Fruit fly (Drosophila melanogaster) whole organism, prepupa: ENCODE measurements around the gene CG14421.

Experiments
- Blimp-1 ChIP-seq: fragments of 200-800 bp; sonication (Bioruptor generic); optimal IDR thresholded peaks from 3 replicates; lab custom pipeline; 2017; ENCODE audit warnings: missing biosample characterization, missing genetic modification characterization, mild to moderate bottlenecking, moderate library complexity, missing genetic modification reagents
- CG10631 ChIP-seq: fragments of 200-800 bp; sonication (Bioruptor generic); optimal IDR thresholded peaks from 2 replicates; lab custom pipeline; 2016; ENCODE audit warnings: missing biosample characterization, missing genetic modification characterization
- CG1621 ChIP-seq: fragments of 200-800 bp; sonication (Bioruptor generic); optimal IDR thresholded peaks from 3 replicates; lab custom pipeline; 2018; ENCODE audit warnings: missing biosample characterization, mild to moderate bottlenecking, missing genetic modification characterization
- CG16779 ChIP-seq: fragments of 200-800 bp; sonication (Bioruptor generic); optimal IDR thresholded peaks from 3 replicates; lab custom pipeline; 2017; ENCODE audit warnings: missing biosample characterization, mild to moderate bottlenecking, missing genetic modification characterization
- CG3032 ChIP-seq: fragments of 200-800 bp; optimal IDR thresholded peaks from 2 replicates; lab custom pipeline; 2019; ENCODE audit warnings: missing biosample characterization, mild to moderate bottlenecking, missing genetic modification characterization, moderate library complexity
- CG31627 ChIP-seq: fragments of 200-800 bp; sonication (Bioruptor generic); optimal IDR thresholded peaks from 3 replicates; lab custom pipeline; 2016; ENCODE audit warnings: missing biosample characterization, missing genetic modification characterization
- CG32006 ChIP-seq: fragments of 200-800 bp; sonication (Bioruptor generic); optimal IDR thresholded peaks from 3 replicates; lab custom pipeline; 2017; ENCODE audit warnings: missing biosample characterization, mild to moderate bottlenecking, missing genetic modification characterization
- CG34406 ChIP-seq: fragments of 200-800 bp; sonication (Bioruptor generic); optimal IDR thresholded peaks from 3 replicates; lab custom pipeline; 2016; ENCODE audit warnings: missing biosample characterization, missing genetic modification characterization
- CG3919 ChIP-seq: fragments of 200-800 bp; sonication (Bioruptor generic); optimal IDR thresholded peaks from 3 replicates; lab custom pipeline; 2016; ENCODE audit warnings: missing biosample characterization, missing genetic modification characterization
- CG4318 ChIP-seq: fragments of 200-800 bp; sonication (Bioruptor generic); optimal IDR thresholded peaks from 3 replicates; lab custom pipeline; 2017; ENCODE audit warnings: missing biosample characterization, mild to moderate bottlenecking, missing genetic modification characterization
- CG6163 ChIP-seq: fragments of 200-800 bp; sonication (Bioruptor generic); IDR thresholded peaks from 3 replicates; pipeline ENCODE4 v1.3.6; 2022; ENCODE audit warnings: missing biosample characterization, missing genetic modification characterization
- CG6276 ChIP-seq: fragments of 200-800 bp; sonication (Bioruptor generic); optimal IDR thresholded peaks from 2 replicates; lab custom pipeline; 2017; ENCODE audit warnings: missing biosample characterization, mild to moderate bottlenecking, missing genetic modification characterization
- CG6792 ChIP-seq: fragments of 200-800 bp; sonication (Bioruptor generic); optimal IDR thresholded peaks from 3 replicates; lab custom pipeline; 2016; ENCODE audit warnings: missing biosample characterization, missing genetic modification characterization
- CG6808 ChIP-seq: fragments of 200-800 bp; sonication (Bioruptor generic); optimal IDR thresholded peaks from 3 replicates; lab custom pipeline; 2017; ENCODE audit warnings: missing biosample characterization, missing genetic modification characterization, mild to moderate bottlenecking, moderate library complexity, missing genetic modification reagents
- CG6854 ChIP-seq: fragments of 200-800 bp; sonication (Bioruptor generic); optimal IDR thresholded peaks from 2 replicates; lab custom pipeline; 2017; ENCODE audit warnings: missing biosample characterization, mild to moderate bottlenecking, missing genetic modification characterization
- CG7368 ChIP-seq: fragments of 200-800 bp; sonication (Bioruptor generic); optimal IDR thresholded peaks from 3 replicates; lab custom pipeline; 2016; ENCODE audit warnings: missing biosample characterization, missing genetic modification characterization
- CG8119 ChIP-seq: fragments of 200-800 bp; sonication (Bioruptor generic); IDR thresholded peaks from 3 replicates; pipeline ENCODE4 v1.3.6; 2022; ENCODE audit warnings: missing biosample characterization, missing genetic modification characterization
- CG8319 ChIP-seq: fragments of 200-800 bp; sonication (Bioruptor generic); optimal IDR thresholded peaks from 3 replicates; lab custom pipeline; 2016; ENCODE audit warnings: missing biosample characterization, missing genetic modification characterization
- CG8632 ChIP-seq: fragments of 200-800 bp; sonication (Bioruptor generic); optimal IDR thresholded peaks from 3 replicates; lab custom pipeline; 2016; ENCODE audit warnings: missing biosample characterization, missing genetic modification characterization
- Eip75B ChIP-seq: fragments of 200-800 bp; sonication (Bioruptor generic); optimal IDR thresholded peaks from 3 replicates; lab custom pipeline; 2016; ENCODE audit warnings: missing biosample characterization, missing genetic modification characterization
- Eip78C ChIP-seq: fragments of 200-800 bp; sonication (Bioruptor generic); peaks from one replicate; lab custom pipeline; 2016; ENCODE audit warnings: missing biosample characterization, missing genetic modification characterization
- Ets21C ChIP-seq: fragments of 200-800 bp; sonication (Bioruptor generic); optimal IDR thresholded peaks from 3 replicates; lab custom pipeline; 2016; ENCODE audit warnings: missing biosample characterization, missing genetic modification characterization
- Ets96B ChIP-seq: fragments of 200-800 bp; optimal IDR thresholded peaks from 2 replicates; lab custom pipeline; 2019; ENCODE audit warnings: missing biosample characterization, mild to moderate bottlenecking, missing genetic modification characterization, moderate library complexity
- Gug ChIP-seq: fragments of 200-800 bp; sonication (Bioruptor generic); IDR thresholded peaks from 2 replicates; pipeline ENCODE4 v1.3.6; 2022; ENCODE audit warnings: missing biosample characterization, missing genetic modification characterization
- Hr38 ChIP-seq: sonication (Bioruptor generic); optimal IDR thresholded peaks from 2 replicates; lab custom pipeline; 2016; ENCODE audit warnings: missing biosample characterization, missing genetic modification characterization
- Lpt ChIP-seq: fragments of 200-800 bp; sonication (Bioruptor generic); optimal IDR thresholded peaks from 3 replicates; lab custom pipeline; 2016; ENCODE audit warnings: missing biosample characterization, missing genetic modification characterization
- Met ChIP-seq: fragments of 200-800 bp; sonication (Bioruptor generic); optimal IDR thresholded peaks from 3 replicates; lab custom pipeline; 2016; ENCODE audit warnings: missing biosample characterization, missing genetic modification characterization
- Sox102F ChIP-seq: fragments of 200-800 bp; sonication (Bioruptor generic); optimal IDR thresholded peaks from 2 replicates; lab custom pipeline; 2016; ENCODE audit warnings: missing biosample characterization, mild to moderate bottlenecking, missing genetic modification characterization
- achi ChIP-seq: fragments of 200-800 bp; sonication (Bioruptor generic); optimal IDR thresholded peaks from 3 replicates; lab custom pipeline; 2016; ENCODE audit warnings: missing biosample characterization, missing genetic modification characterization
- acj6 ChIP-seq: fragments of 200-800 bp; sonication (Bioruptor generic); optimal IDR thresholded peaks from 3 replicates; lab custom pipeline; 2016; ENCODE audit warnings: missing biosample characterization, missing genetic modification characterization
- cyc ChIP-seq: fragments of 200-800 bp; sonication (Bioruptor generic); optimal IDR thresholded peaks from 3 replicates; lab custom pipeline; 2016; ENCODE audit warnings: missing biosample characterization, missing genetic modification characterization
- dac ChIP-seq: fragments of 200-800 bp; sonication (Bioruptor generic); optimal IDR thresholded peaks from 2 replicates; lab custom pipeline; 2017; ENCODE audit warnings: missing biosample characterization, mild to moderate bottlenecking, missing genetic modification characterization
- dsx ChIP-seq: fragments of 200-800 bp; optimal IDR thresholded peaks from 3 replicates; lab custom pipeline; 2019; ENCODE audit warnings: missing biosample characterization, mild to moderate bottlenecking, missing genetic modification characterization, moderate library complexity; ENCODE audit not compliant: poor library complexity, severe bottlenecking
- esn ChIP-seq: fragments of 200-800 bp; sonication (Bioruptor generic); optimal IDR thresholded peaks from 2 replicates; lab custom pipeline; 2016; ENCODE audit warnings: missing biosample characterization, mild to moderate bottlenecking, missing genetic modification characterization, moderate library complexity
- fd85E ChIP-seq: fragments of 200-800 bp; sonication (Bioruptor generic); optimal IDR thresholded peaks from 3 replicates; lab custom pipeline; 2016; ENCODE audit warnings: missing biosample characterization, missing genetic modification characterization
- fkh ChIP-seq: fragments of 200-800 bp; sonication (Bioruptor generic); optimal IDR thresholded peaks from 3 replicates; lab custom pipeline; 2017; ENCODE audit warnings: missing biosample characterization, mild to moderate bottlenecking, missing genetic modification characterization, moderate library complexity
- lz ChIP-seq: fragments of 200-800 bp; sonication (Bioruptor generic); optimal IDR thresholded peaks from 3 replicates; lab custom pipeline; 2016; ENCODE audit warnings: missing biosample characterization, missing genetic modification characterization
- net ChIP-seq: fragments of 200-800 bp; sonication (Bioruptor generic); optimal IDR thresholded peaks from 3 replicates; lab custom pipeline; 2016; ENCODE audit warnings: missing biosample characterization, missing genetic modification characterization
- pdm3 ChIP-seq: fragments of 200-800 bp; sonication (Bioruptor generic); optimal IDR thresholded peaks from 3 replicates; lab custom pipeline; 2016; ENCODE audit warnings: missing biosample characterization, missing genetic modification characterization
- spab ChIP-seq: fragments of 200-800 bp; sonication (Bioruptor generic); optimal IDR thresholded peaks from 2 replicates; lab custom pipeline; 2017; ENCODE audit warnings: missing biosample characterization, mild to moderate bottlenecking, missing genetic modification characterization, missing genetic modification reagents
- ss ChIP-seq, 2 experiments: fragments of 200-800 bp; sonication (Bioruptor generic); optimal IDR thresholded peaks; 2 replicates in 1 of 2; 3 replicates in 1 of 2; lab custom pipeline; 2017 to 2018; ENCODE audit warnings: mild to moderate bottlenecking in 2 of 2, missing biosample characterization in 2 of 2, missing genetic modification characterization in 2 of 2, moderate library complexity in 1 of 2
- svp ChIP-seq: fragments of 200-800 bp; sonication (Bioruptor generic); peaks from one replicate; lab custom pipeline; 2016; ENCODE audit warnings: missing biosample characterization, missing genetic modification characterization
- vri ChIP-seq: fragments of 200-800 bp; sonication (Bioruptor generic); optimal IDR thresholded peaks from 3 replicates; lab custom pipeline; 2016; ENCODE audit warnings: missing biosample characterization, mild to moderate bottlenecking, missing genetic modification characterization

The CG14421 gene

DNA sequence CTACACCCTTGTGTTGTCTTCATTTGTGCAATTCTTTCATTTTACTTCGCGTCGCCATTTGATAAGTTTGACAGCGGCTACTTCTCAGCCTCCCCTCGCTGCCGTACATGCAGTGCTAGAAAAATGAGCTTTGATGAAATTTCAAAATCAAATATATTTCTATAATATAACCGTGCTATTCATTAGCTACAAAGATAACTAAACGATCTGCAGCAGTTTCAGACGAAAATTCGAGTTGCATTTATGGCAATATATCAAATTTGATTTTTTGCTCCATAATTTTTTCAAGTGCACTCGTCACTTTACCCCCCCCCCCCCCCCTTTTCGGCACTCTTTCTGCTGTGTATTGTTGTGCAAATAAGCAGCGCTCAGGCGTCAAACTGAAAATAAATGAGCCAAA, 28.6 kb upstream of the CG14421 start:
- TF ChIP-seq lz (GFP tag; lab: Kevin White, UChicago) (no peak), Eip78C (GFP tag; lab: Kevin White, UChicago) (peak; percentile 36), CG6163 (GFP tag; lab: Robert Waterston, UW) (no peak), svp (GFP tag; lab: Kevin White, UChicago) (peak; percentile 42)

DNA sequence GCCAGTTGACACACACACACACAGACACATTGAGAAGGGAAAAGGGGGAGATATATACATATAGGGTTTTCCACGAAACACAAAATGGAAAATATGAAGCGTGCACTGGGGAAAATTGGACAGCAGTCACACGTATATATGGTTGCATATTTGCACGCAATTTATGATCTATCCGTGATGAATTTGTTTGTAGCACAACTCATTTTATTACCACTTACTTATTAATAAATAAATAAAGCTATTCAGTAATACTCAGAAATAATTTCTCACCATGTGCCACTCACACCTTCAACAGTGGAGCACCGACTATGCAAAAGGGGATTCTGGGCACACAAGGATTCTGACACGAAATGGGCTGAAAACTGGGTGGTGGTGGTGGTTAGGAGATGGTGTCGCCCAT, 27.1 kb upstream of the CG14421 start:
- TF ChIP-seq Eip78C (GFP tag; lab: Kevin White, UChicago) = peak; percentile 19
- peak; percentile 17 for TF ChIP-seq Ets96B (tag; lab: Kevin White, UChicago)
- no peak for TF ChIP-seq CG1621 (tag; lab: Kevin White, UChicago)
- no peak for TF ChIP-seq CG6792 (GFP tag; lab: Kevin White, UChicago)
- peak; percentile 1 for TF ChIP-seq CG3032 (tag; lab: Kevin White, UChicago)

DNA sequence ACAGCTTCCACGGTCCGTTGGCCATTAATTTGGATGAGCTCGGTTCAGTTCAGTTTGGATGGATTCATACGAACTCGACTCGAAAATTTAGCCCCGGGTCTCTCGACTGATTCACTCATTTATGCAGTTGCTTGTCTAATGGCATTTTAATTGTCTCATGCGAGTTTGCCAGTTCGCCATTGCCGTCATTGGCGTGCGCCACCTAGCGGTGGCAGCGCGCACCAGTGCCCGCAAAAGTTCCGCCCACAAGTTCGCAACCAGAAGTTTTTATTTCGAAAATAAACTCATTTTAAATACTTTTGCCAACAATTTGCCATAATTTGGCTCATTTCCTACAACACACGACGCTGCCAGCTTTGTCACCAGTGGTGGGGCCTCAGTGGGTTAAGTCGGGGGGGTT, 26.1 kb upstream of the CG14421 start:
- TF ChIP-seq CG3032 (tag; lab: Kevin White, UChicago) (no peak), Sox102F (GFP tag; lab: Kevin White, UChicago) (no peak), CG31627 (GFP tag; lab: Kevin White, UChicago) (no peak), acj6 (GFP tag; lab: Kevin White, UChicago) (no peak), Ets96B (tag; lab: Kevin White, UChicago) (no peak)

dm6 chrX:2918551-2918950, 22.7 kb upstream of the CG14421 start:
- TF ChIP-seq CG6808 (no peak), vri (GFP tag; lab: Kevin White, UChicago) (peak; percentile 6), Ets21C (no peak), CG8319 (no peak), CG16779 (tag; lab: Kevin White, UChicago) (no peak), fd85E (GFP tag; lab: Kevin White, UChicago) (no peak), CG6792 (GFP tag; lab: Kevin White, UChicago) (no peak), CG8119 (no peak), CG3032 (tag; lab: Kevin White, UChicago) (no peak), cyc (no peak), CG1621 (tag; lab: Kevin White, UChicago) (no peak), Sox102F (GFP tag; lab: Kevin White, UChicago) (no peak), spab (GFP tag; lab: Kevin White, UChicago) (no peak), Hr38 (GFP tag; lab: Kevin White, UChicago) (no peak), Ets96B (tag; lab: Kevin White, UChicago) (no peak), CG10631 (GFP tag; lab: Kevin White, UChicago) (no peak), fkh (peak; percentile 64), CG34406 (GFP tag; lab: Kevin White, UChicago) (no peak)

- TF ChIP-seq net (GFP tag; lab: Kevin White, UChicago) (no peak), CG8632 (GFP tag; lab: Kevin White, UChicago) (no peak), dsx (GFP tag; lab: Kevin White, UChicago) (no peak), CG16779 (tag; lab: Kevin White, UChicago) (no peak), Met (GFP tag; lab: Kevin White, UChicago) (peak; percentile 3), Eip75B (no peak), CG34406 (GFP tag; lab: Kevin White, UChicago) (no peak), Blimp-1 (GFP tag; lab: Kevin White, UChicago) (no peak), ss (GFP tag; optimal IDR thresholded peaks at IDR 0.05; lab: Kevin White, UChicago) (no peak), achi (GFP tag; lab: Kevin White, UChicago) (no peak), esn (GFP tag; lab: Kevin White, UChicago) (no peak), Lpt (GFP tag; lab: Kevin White, UChicago) (no peak), Ets96B (tag; lab: Kevin White, UChicago) (no peak), Gug (GFP tag; lab: Robert Waterston, UW) (no peak), CG6163 (GFP tag; lab: Robert Waterston, UW) (no peak), CG6808 (no peak), pdm3 (GFP tag; lab: Kevin White, UChicago) (no peak), lz (GFP tag; lab: Kevin White, UChicago) (peak; percentile 26), CG3919 (GFP tag; lab: Kevin White, UChicago) (no peak), CG1621 (tag; lab: Kevin White, UChicago) (no peak), CG4318 (GFP tag; lab: Kevin White, UChicago) (no peak), CG6276 (GFP tag; lab: Kevin White, UChicago) (no peak), dac (no peak), CG32006 (GFP tag; lab: Kevin White, UChicago) (no peak), CG7368 (GFP tag; lab: Kevin White, UChicago) (no peak), CG6854 (GFP tag; lab: Kevin White, UChicago) (no peak), CG8319 (no peak), svp (GFP tag; lab: Kevin White, UChicago) (peak; percentile 53), cyc (peak; percentile 25)
Observed at dm6 chrX:2919742-2920141, 21.5 kb upstream of the CG14421 start, which contains the start of gene CG3588. TSS of gene CG3588 (plus strand) at chrX:2919770.
